Fruit fly (Drosophila melanogaster) whole organism, wandering third instar larva: ENCODE measurements around the gene Shal.

Experiments
- Abd-B ChIP-seq: fragments of >200 bp; optimal IDR thresholded peaks from 2 replicates; lab custom pipeline; 2017; ENCODE audit warnings: missing biosample characterization, missing genetic modification characterization
- Myc ChIP-seq: fragments of >200 bp; optimal IDR thresholded peaks from 2 replicates; lab custom pipeline; 2017
- ey ChIP-seq: fragments of 200-800 bp; sonication (Bioruptor generic); optimal IDR thresholded peaks from 2 replicates; lab custom pipeline; 2016; ENCODE audit warnings: missing biosample characterization, missing genetic modification characterization
- fru ChIP-seq: fragments of 200-800 bp; sonication (Bioruptor generic); optimal IDR thresholded peaks from 3 replicates; lab custom pipeline; 2016; ENCODE audit warnings: missing biosample characterization, mild to moderate bottlenecking, missing genetic modification characterization

- TF ChIP-seq ey (GFP tag; lab: Kevin White, UChicago) (no peak), Myc (lab: Kevin White, UChicago) (no peak), Abd-B (GFP tag; lab: Kevin White, UChicago) (no peak), fru (GFP tag; lab: Kevin White, UChicago) (no peak)
These were observed 25.7 kb downstream of the Shal start for dm6 chr3L:19558674-19559073.
